Worm (Caenorhabditis elegans) whole organism, late embryonic: ENCODE results near the gene Y73F8A.10.
A peak's percentile ranks its signal among the peaks of the same experiment; 100 is the strongest.

Experiments used
- C08G9.2 ChIP-seq: sonication (generic microtip); optimal IDR thresholded peaks from 2 replicates; lab custom pipeline; 2016; ENCODE audit warnings: mild to moderate bottlenecking, missing genetic modification characterization, moderate library complexity, missing compliant biosample characterization
- C38D4.7 ChIP-seq: fragments of 200-800 bp; sonication (Bioruptor generic); optimal IDR thresholded peaks from 2 replicates; lab custom pipeline; 2018; ENCODE audit warnings: mild to moderate bottlenecking, missing genetic modification characterization, moderate library complexity, missing compliant biosample characterization
- F13H6.1 ChIP-seq: sonication (generic microtip); optimal IDR thresholded peaks from 2 replicates; lab custom pipeline; 2016; ENCODE audit warnings: missing genetic modification characterization, missing compliant biosample characterization
- K02D7.2 ChIP-seq: sonication (generic microtip); optimal IDR thresholded peaks from 2 replicates; lab custom pipeline; 2017; ENCODE audit warnings: mild to moderate bottlenecking, missing genetic modification characterization, missing compliant biosample characterization
- K09A11.1 ChIP-seq: sonication (generic microtip); optimal IDR thresholded peaks from 2 replicates; lab custom pipeline; 2017; ENCODE audit warnings: antibody characterized with exemption, mild to moderate bottlenecking, missing genetic modification characterization, missing compliant biosample characterization; ENCODE audit not compliant: insufficient read depth
- T23F11.4 ChIP-seq: fragments of 200-800 bp; sonication (Bioruptor generic); optimal IDR thresholded peaks from 2 replicates; lab custom pipeline; 2018; ENCODE audit warnings: mild to moderate bottlenecking, missing genetic modification characterization, missing compliant biosample characterization
- ahr-1 ChIP-seq: sonication (generic microtip); optimal IDR thresholded peaks from 2 replicates; lab custom pipeline; 2016; ENCODE audit warnings: missing genetic modification characterization, missing compliant biosample characterization
- ceh-14 ChIP-seq: sonication (generic microtip); optimal IDR thresholded peaks from 2 replicates; lab custom pipeline; 2016; ENCODE audit warnings: missing genotype, missing genetic modification characterization, missing compliant biosample characterization
- ceh-18 ChIP-seq: sonication (generic microtip); optimal IDR thresholded peaks from 2 replicates; lab custom pipeline; 2016; ENCODE audit warnings: missing genetic modification characterization, missing compliant biosample characterization
- ceh-19 ChIP-seq: fragments of 200-800 bp; sonication (Bioruptor generic); optimal IDR thresholded peaks from 2 replicates; lab custom pipeline; 2018; ENCODE audit warnings: mild to moderate bottlenecking, missing genetic modification characterization, missing compliant biosample characterization
- ceh-22 ChIP-seq: sonication (generic microtip); optimal IDR thresholded peaks from 2 replicates; lab custom pipeline; 2017; ENCODE audit warnings: missing biosample characterization, missing genetic modification characterization
- ceh-31 ChIP-seq: sonication (generic microtip); optimal IDR thresholded peaks from 2 replicates; lab custom pipeline; 2016; ENCODE audit warnings: missing genetic modification characterization, missing compliant biosample characterization
- ceh-45 ChIP-seq: fragments of 200-800 bp; sonication (Bioruptor generic); IDR thresholded peaks from 2 replicates; pipeline ENCODE4 v1.3.6; 2022; ENCODE audit warnings: missing genetic modification reagents, missing genetic modification characterization, missing compliant biosample characterization
- ceh-48 ChIP-seq: sonication (generic microtip); optimal IDR thresholded peaks from 2 replicates; lab custom pipeline; 2016; ENCODE audit warnings: missing genetic modification characterization, inconsistent platforms, missing compliant biosample characterization
- ceh-6 ChIP-seq: fragments of 200-800 bp; sonication (Bioruptor generic); optimal IDR thresholded peaks from 2 replicates; lab custom pipeline; 2018; ENCODE audit warnings: mild to moderate bottlenecking, missing genetic modification characterization, missing compliant biosample characterization
- eyg-1 ChIP-seq: sonication (generic microtip); optimal IDR thresholded peaks from 2 replicates; lab custom pipeline; 2016; ENCODE audit warnings: missing genotype, missing genetic modification characterization, missing compliant biosample characterization
- fkh-10 ChIP-seq: fragments of 150-350 bp; optimal IDR thresholded peaks from 2 replicates; lab custom pipeline; 2014; ENCODE audit warnings: missing biosample characterization, missing genetic modification reagents, missing genetic modification characterization
- hlh-13 ChIP-seq: fragments of 200-800 bp; sonication (Bioruptor generic); optimal IDR thresholded peaks from 2 replicates; lab custom pipeline; 2018; ENCODE audit warnings: mild to moderate bottlenecking, missing genetic modification characterization, missing compliant biosample characterization
- hlh-15 ChIP-seq: sonication (generic microtip); optimal IDR thresholded peaks from 2 replicates; lab custom pipeline; 2016; ENCODE audit warnings: missing genetic modification characterization, missing compliant biosample characterization
- hlh-30 ChIP-seq: sonication (generic microtip); optimal IDR thresholded peaks from 2 replicates; lab custom pipeline; 2017; ENCODE audit warnings: antibody characterized with exemption, missing genetic modification characterization, missing compliant biosample characterization; ENCODE audit not compliant: insufficient read depth
- lim-6 ChIP-seq: sonication (generic microtip); optimal IDR thresholded peaks from 2 replicates; lab custom pipeline; 2016; ENCODE audit warnings: missing genetic modification characterization, missing compliant biosample characterization
- madf-2 ChIP-seq: sonication (generic microtip); optimal IDR thresholded peaks from 2 replicates; lab custom pipeline; 2017; ENCODE audit warnings: missing genetic modification characterization, missing compliant biosample characterization
- mec-3 ChIP-seq: sonication (generic microtip); optimal IDR thresholded peaks from 2 replicates; lab custom pipeline; 2016; ENCODE audit warnings: borderline replicate concordance, missing genetic modification characterization, missing compliant biosample characterization
- nfya-1 ChIP-seq: sonication (generic microtip); optimal IDR thresholded peaks from 2 replicates; lab custom pipeline; 2017; ENCODE audit warnings: missing genetic modification characterization, mild to moderate bottlenecking, missing compliant biosample characterization, antibody characterized with exemption, moderate library complexity
- nhr-11 ChIP-seq: fragments of 150-350 bp; optimal IDR thresholded peaks from 2 replicates; lab custom pipeline; 2014; ENCODE audit warnings: missing biosample characterization, missing genetic modification characterization
- npax-4 ChIP-seq: sonication (generic microtip); optimal IDR thresholded peaks from 2 replicates; lab custom pipeline; 2016; ENCODE audit warnings: missing genetic modification characterization, missing compliant biosample characterization
- pag-3 ChIP-seq: sonication (generic microtip); optimal IDR thresholded peaks from 2 replicates; lab custom pipeline; 2016; ENCODE audit warnings: missing compliant biosample characterization, missing genetic modification characterization, borderline replicate concordance
- pax-1 ChIP-seq: fragments of 150-350 bp; optimal IDR thresholded peaks from 2 replicates; lab custom pipeline; 2014; ENCODE audit warnings: missing biosample characterization, missing genetic modification characterization
- pqm-1 ChIP-seq: sonication (generic microtip); optimal IDR thresholded peaks from 2 replicates; lab custom pipeline; 2016; ENCODE audit warnings: missing genetic modification characterization, missing compliant biosample characterization
- ref-2 ChIP-seq: sonication (generic microtip); optimal IDR thresholded peaks from 2 replicates; lab custom pipeline; 2016; ENCODE audit warnings: missing genetic modification characterization, missing compliant biosample characterization
- sdc-2 ChIP-seq: sonication (generic microtip); optimal IDR thresholded peaks from 2 replicates; lab custom pipeline; 2016; ENCODE audit warnings: missing genotype, missing genetic modification characterization, missing compliant biosample characterization
- sox-4 ChIP-seq: sonication (generic microtip); optimal IDR thresholded peaks from 2 replicates; lab custom pipeline; 2017; ENCODE audit warnings: mild to moderate bottlenecking, missing genetic modification characterization, inconsistent platforms, missing compliant biosample characterization
- syd-9 ChIP-seq: sonication (generic microtip); optimal IDR thresholded peaks from 2 replicates; lab custom pipeline; 2016; ENCODE audit warnings: mild to moderate bottlenecking, missing genetic modification characterization, moderate library complexity, missing compliant biosample characterization
- unc-3 ChIP-seq, 2 experiments: fragments of 200-800 bp in 1 of 2; sonication (Bioruptor generic) in 1 of 2; sonication (generic microtip) in 1 of 2; conservative IDR thresholded peaks in 1 of 2; optimal IDR thresholded peaks in 1 of 2; 2 replicates each; pipeline versions ENCODE4 v1.3.6 to Lab custom; 2016 to 2022; ENCODE audit warnings: missing compliant biosample characterization in 2 of 2, missing genetic modification characterization in 2 of 2, missing genetic modification reagents in 1 of 2
- unc-42 ChIP-seq: sonication (generic microtip); optimal IDR thresholded peaks from 2 replicates; lab custom pipeline; 2016; ENCODE audit warnings: missing genotype, missing genetic modification characterization, missing compliant biosample characterization
- zip-5 ChIP-seq: sonication (generic microtip); optimal IDR thresholded peaks from 2 replicates; lab custom pipeline; 2016; ENCODE audit warnings: missing genetic modification characterization, missing compliant biosample characterization
- ztf-16 ChIP-seq: sonication (generic microtip); optimal IDR thresholded peaks from 2 replicates; lab custom pipeline; 2017; ENCODE audit warnings: missing genetic modification characterization, missing compliant biosample characterization

Gene Y73F8A.10

DNA sequence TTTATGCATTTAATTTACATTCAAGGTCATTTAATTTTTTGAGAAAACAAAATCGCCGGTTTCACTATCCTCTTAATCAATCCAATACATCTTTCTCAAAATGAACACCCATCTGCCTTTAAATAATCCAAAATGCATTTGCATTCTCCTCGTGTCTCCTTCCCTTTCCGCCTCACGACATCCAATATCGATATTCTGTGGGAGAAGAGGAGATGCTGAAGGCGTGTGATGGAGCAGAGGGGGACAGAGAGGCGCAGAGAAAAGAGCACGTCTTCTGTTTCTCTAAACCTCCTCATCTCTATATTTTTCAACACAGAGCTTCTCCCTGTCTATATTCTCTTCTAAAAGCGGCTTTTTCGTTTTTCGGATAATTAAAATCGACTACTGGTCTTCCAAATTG is 34.6 kb upstream of the Y73F8A.10 start, which contains the start of gene Y73F8A.5:
Gene Y73F8A.5 (plus strand): TSS at position 321 of the 400 bp plus-strand sequence.
- TF ChIP-seq ceh-45 (GFP tag; lab: Robert Waterston, UW) (no peak), unc-42 (tag; lab: Kevin White, UChicago) (peak; percentile 81), unc-3 (GFP tag; conservative IDR thresholded peaks at IDR 0.05; lab: Robert Waterston, UW) (no peak), unc-3 (tag; optimal IDR thresholded peaks at IDR 0.05; lab: Kevin White, UChicago) (no peak), pag-3 (no peak), ceh-18 (no peak), sdc-2 (tag; lab: Kevin White, UChicago) (no peak), zip-5 (tag; lab: Kevin White, UChicago) (no peak), C38D4.7 (no peak), syd-9 (tag; lab: Kevin White, UChicago) (no peak), C08G9.2 (tag; lab: Kevin White, UChicago) (no peak), ceh-22 (tag; lab: Kevin White, UChicago) (no peak), nfya-1 (tag; lab: Kevin White, UChicago) (peak; percentile 27), ceh-31 (peak; percentile 72), npax-4 (tag; lab: Kevin White, UChicago) (no peak), ceh-48 (tag; lab: Kevin White, UChicago) (no peak), ceh-6 (GFP tag; lab: Kevin White, UChicago) (no peak), T23F11.4 (GFP tag; lab: Kevin White, UChicago) (no peak), hlh-15 (tag; lab: Kevin White, UChicago) (no peak), pqm-1 (tag; lab: Kevin White, UChicago) (no peak), lim-6 (tag; lab: Kevin White, UChicago) (no peak), K02D7.2 (tag; lab: Kevin White, UChicago) (no peak), ceh-19 (GFP tag; lab: Kevin White, UChicago) (peak; percentile 7), ref-2 (tag; lab: Kevin White, UChicago) (no peak), pax-1 (tag; lab: Kevin White, UChicago) (no peak), hlh-30 (tag; lab: Kevin White, UChicago) (peak; percentile 15), fkh-10 (GFP tag; lab: Kevin White, UChicago) (no peak), ahr-1 (tag; lab: Kevin White, UChicago) (no peak), sox-4 (tag; lab: Kevin White, UChicago) (no peak), ceh-14 (tag; lab: Kevin White, UChicago) (peak; percentile 27), F13H6.1 (tag; lab: Kevin White, UChicago) (no peak), ztf-16 (tag; lab: Kevin White, UChicago) (no peak), hlh-13 (GFP tag; lab: Kevin White, UChicago) (no peak)
- TF ChIP-seq, all 69 proteins: peak for 6

DNA sequence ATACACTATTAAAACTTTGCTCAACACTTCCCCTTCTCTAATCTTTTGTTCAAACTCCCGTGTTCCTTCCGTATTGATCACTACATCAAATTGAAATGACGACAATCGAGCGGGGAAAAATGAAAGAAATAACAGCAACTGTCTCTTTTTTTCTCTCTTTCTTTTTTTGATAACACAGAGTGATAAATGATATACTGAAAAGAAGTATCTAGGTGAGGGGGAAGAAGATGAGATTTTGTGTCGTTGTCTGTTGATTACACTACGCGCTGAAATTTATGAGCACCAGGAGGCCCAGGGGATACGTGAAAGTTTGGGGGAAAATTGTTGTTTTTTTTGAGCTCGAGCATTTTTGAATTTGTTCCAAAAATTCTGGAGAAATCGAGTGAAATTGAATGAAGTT is 20.1 kb upstream of the Y73F8A.10 start:
- no peak for TF ChIP-seq T23F11.4 (GFP tag; lab: Kevin White, UChicago)
- peak; percentile 54 for TF ChIP-seq ceh-18
- TF ChIP-seq, all 69 proteins: peak for 1

DNA sequence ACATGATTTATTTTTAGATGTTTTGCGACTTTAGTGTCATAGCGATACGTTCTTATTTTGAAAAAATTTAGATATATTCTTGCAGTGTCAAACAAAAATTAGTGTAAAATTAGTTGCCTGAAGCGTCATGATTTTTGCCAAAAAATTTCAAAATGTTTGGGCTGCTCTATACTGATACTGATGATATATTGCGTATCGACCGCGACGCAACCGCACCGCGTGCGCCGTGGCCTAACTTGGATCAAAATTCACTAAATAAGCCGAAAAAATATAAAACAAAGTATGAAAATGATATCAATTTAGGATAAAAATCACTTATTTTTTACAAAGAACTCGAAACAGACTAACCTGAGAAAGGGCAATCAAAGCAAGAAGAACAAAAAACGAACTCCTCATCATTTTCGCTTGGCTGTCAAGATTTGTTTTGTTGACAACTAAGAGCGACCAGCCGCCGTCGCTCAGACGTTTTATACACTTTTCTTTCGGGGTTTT is 18.7 kb upstream of the Y73F8A.10 start, which contains the start of gene ccg-1:
Gene ccg-1 (minus strand): TSS at position 442 of the 492 bp plus-strand sequence.
- TF ChIP-seq zip-5 (tag; lab: Kevin White, UChicago): no peak
- no peak for TF ChIP-seq K09A11.1
- no peak for TF ChIP-seq mec-3 (tag; lab: Kevin White, UChicago)
- TF ChIP-seq nhr-11 (tag; lab: Kevin White, UChicago): no peak
- TF ChIP-seq madf-2 (tag; lab: Kevin White, UChicago): no peak
- no peak for TF ChIP-seq eyg-1 (tag; lab: Kevin White, UChicago)
